Worm (Caenorhabditis elegans) whole organism, L1 larva: ENCODE measurements around the gene lec-1.

Experiments
- C16A3.4 ChIP-seq: fragments of 150-350 bp; optimal IDR thresholded peaks from 2 replicates; lab custom pipeline; 2014; ENCODE audit warnings: missing biosample characterization, missing genetic modification characterization
- C34B4.2 ChIP-seq: sonication (generic microtip); optimal IDR thresholded peaks from 2 replicates; lab custom pipeline; 2017; ENCODE audit warnings: mild to moderate bottlenecking, missing genetic modification characterization, missing compliant biosample characterization
- Y116A8C.19 ChIP-seq: sonication (generic microtip); optimal IDR thresholded peaks from 2 replicates; lab custom pipeline; 2016; ENCODE audit warnings: missing compliant biosample characterization, missing genetic modification characterization, borderline replicate concordance
- aly-2 ChIP-seq: fragments of 150-350 bp; optimal IDR thresholded peaks from 2 replicates; lab custom pipeline; 2014; ENCODE audit warnings: missing biosample characterization, missing genetic modification characterization
- ama-1 ChIP-seq: fragments of 150-350 bp; optimal IDR thresholded peaks from 2 replicates; lab custom pipeline; 2014
- blmp-1 ChIP-seq: fragments of 150-350 bp; optimal IDR thresholded peaks from 2 replicates; lab custom pipeline; 2014; ENCODE audit warnings: missing biosample characterization, missing genetic modification characterization
- ceh-63 ChIP-seq: fragments of 200-800 bp; sonication (Bioruptor generic); optimal IDR thresholded peaks from 2 replicates; lab custom pipeline; 2018; ENCODE audit warnings: mild to moderate bottlenecking, missing genetic modification characterization, missing compliant biosample characterization
- ceh-82 ChIP-seq, 3 experiments: fragments of 150-350 bp in 1 of 3; sonication (generic microtip) in 2 of 3; optimal IDR thresholded peaks; 2 replicates each; lab custom pipeline; 2014 to 2017; ENCODE audit warnings: missing biosample characterization in 3 of 3, missing genetic modification characterization in 3 of 3
- ces-1 ChIP-seq: fragments of 150-350 bp; optimal IDR thresholded peaks from 2 replicates; lab custom pipeline; 2014; ENCODE audit warnings: missing biosample characterization, missing genetic modification reagents, missing genetic modification characterization
- dpl-1 ChIP-seq, 3 experiments: fragments of 150-350 bp in 2 of 3; sonication (generic microtip) in 1 of 3; optimal IDR thresholded peaks; 2 replicates each; lab custom pipeline; 2014 to 2017; ENCODE audit warnings: missing biosample characterization in 3 of 3, missing genetic modification characterization in 3 of 3, missing genetic modification reagents in 3 of 3
- dsc-1 ChIP-seq: sonication (generic microtip); optimal IDR thresholded peaks from 2 replicates; lab custom pipeline; 2016; ENCODE audit warnings: mild to moderate bottlenecking, missing genetic modification characterization, missing compliant biosample characterization
- efl-1 ChIP-seq, 4 experiments: fragments of 150-350 bp; optimal IDR thresholded peaks in 3 of 4; peaks in 1 of 4; 1 replicate in 1 of 4; 2 replicates in 3 of 4; lab custom pipeline; 2014; ENCODE audit warnings: missing biosample characterization in 2 of 4, missing genetic modification characterization in 2 of 4, missing genetic modification reagents in 2 of 4
- egl-13 ChIP-seq: sonication (generic microtip); optimal IDR thresholded peaks from 2 replicates; lab custom pipeline; 2016; ENCODE audit warnings: missing genotype, missing genetic modification reagents, missing genetic modification characterization, missing compliant biosample characterization
- egl-27 ChIP-seq, 2 experiments: fragments of 150-350 bp in 1 of 2; sonication (generic microtip); optimal IDR thresholded peaks; 3 replicates each; lab custom pipeline; 2017 to 2018; ENCODE audit warnings: missing biosample characterization in 2 of 2, missing genetic modification characterization in 2 of 2, missing genetic modification reagents in 2 of 2
- elt-2 ChIP-seq: sonication (generic microtip); optimal IDR thresholded peaks from 2 replicates; lab custom pipeline; 2016; ENCODE audit warnings: missing genetic modification characterization, mild to moderate bottlenecking, inconsistent platforms, missing compliant biosample characterization, missing genetic modification reagents
- elt-3 ChIP-seq, 6 experiments: fragments of 150-350 bp in 1 of 6; sonication (generic microtip); optimal IDR thresholded peaks; 2 replicates each; lab custom pipeline; 2017 to 2018; ENCODE audit warnings: missing biosample characterization in 6 of 6, missing genetic modification characterization in 6 of 6, inconsistent platforms in 1 of 6
- fkh-10 ChIP-seq: sonication (generic microtip); optimal IDR thresholded peaks from 2 replicates; lab custom pipeline; 2017; ENCODE audit warnings: missing biosample characterization, missing genetic modification reagents, missing genetic modification characterization
- fkh-8 ChIP-seq: sonication (generic microtip); optimal IDR thresholded peaks from 2 replicates; lab custom pipeline; 2016; ENCODE audit warnings: mild to moderate bottlenecking, missing genetic modification characterization, missing compliant biosample characterization
- irx-1 ChIP-seq: sonication (generic microtip); optimal IDR thresholded peaks from 2 replicates; lab custom pipeline; 2016; ENCODE audit warnings: missing genetic modification characterization, missing compliant biosample characterization
- lin-14 ChIP-seq: fragments of 200-800 bp; sonication (Bioruptor generic); optimal IDR thresholded peaks from 2 replicates; lab custom pipeline; 2018; ENCODE audit warnings: mild to moderate bottlenecking, missing genetic modification characterization, moderate library complexity, missing compliant biosample characterization
- lin-15B ChIP-seq: fragments of 150-350 bp; sonication (generic microtip); optimal IDR thresholded peaks from 3 replicates; lab custom pipeline; 2014; ENCODE audit warnings: missing biosample characterization, missing genetic modification characterization
- lir-3 ChIP-seq: sonication (generic microtip); optimal IDR thresholded peaks from 2 replicates; lab custom pipeline; 2016; ENCODE audit warnings: mild to moderate bottlenecking, missing genetic modification characterization, moderate library complexity, missing compliant biosample characterization; ENCODE audit not compliant: poor library complexity
- lsy-2 ChIP-seq, 2 experiments: fragments of 150-350 bp; optimal IDR thresholded peaks; 2 replicates each; lab custom pipeline; 2014; ENCODE audit warnings: missing biosample characterization in 2 of 2, missing genetic modification characterization in 2 of 2
- mab-9 ChIP-seq: fragments of 200-800 bp; sonication (Bioruptor generic); IDR thresholded peaks from 2 replicates; pipeline ENCODE4 v1.3.6; 2022; ENCODE audit warnings: missing genetic modification reagents, missing genetic modification characterization, missing compliant biosample characterization
- mdl-1 ChIP-seq, 2 experiments: fragments of 150-350 bp; optimal IDR thresholded peaks; 2 replicates each; lab custom pipeline; 2014 to 2017; ENCODE audit warnings: missing biosample characterization in 2 of 2, missing genetic modification characterization in 2 of 2, inconsistent platforms in 1 of 2
- mep-1 ChIP-seq: fragments of 150-350 bp; optimal IDR thresholded peaks from 2 replicates; lab custom pipeline; 2014; ENCODE audit warnings: missing biosample characterization, missing genetic modification characterization
- nhr-11 ChIP-seq: fragments of 150-350 bp; optimal IDR thresholded peaks from 2 replicates; lab custom pipeline; 2014; ENCODE audit warnings: missing biosample characterization, missing genetic modification characterization
- nhr-19 ChIP-seq: fragments of 200-800 bp; sonication (Bioruptor generic); conservative IDR thresholded peaks from 2 replicates; pipeline ENCODE4 v1.3.6; 2022; ENCODE audit warnings: missing genetic modification characterization, missing compliant biosample characterization
- nhr-20 ChIP-seq: sonication (generic microtip); optimal IDR thresholded peaks from 2 replicates; lab custom pipeline; 2016; ENCODE audit warnings: mild to moderate bottlenecking, missing genetic modification characterization, missing compliant biosample characterization
- nhr-77 ChIP-seq: fragments of 150-350 bp; optimal IDR thresholded peaks from 2 replicates; lab custom pipeline; 2014; ENCODE audit warnings: missing biosample characterization, missing genetic modification characterization
- nhr-85 ChIP-seq: sonication (generic microtip); peaks from one replicate; lab custom pipeline; 2016; ENCODE audit warnings: missing genetic modification characterization, inconsistent platforms, missing compliant biosample characterization
- nhr-90 ChIP-seq: sonication (generic microtip); optimal IDR thresholded peaks from 2 replicates; lab custom pipeline; 2016; ENCODE audit warnings: mild to moderate bottlenecking, missing genetic modification characterization, missing compliant biosample characterization; ENCODE audit not compliant: poor library complexity
- pax-3 ChIP-seq: fragments of 200-800 bp; sonication (Bioruptor generic); optimal IDR thresholded peaks from 2 replicates; lab custom pipeline; 2018; ENCODE audit warnings: mild to moderate bottlenecking, missing genetic modification characterization, moderate library complexity, missing compliant biosample characterization
- pqm-1 ChIP-seq: sonication (generic microtip); optimal IDR thresholded peaks from 3 replicates; lab custom pipeline; 2017; ENCODE audit warnings: missing biosample characterization, missing genetic modification characterization
- skn-1 ChIP-seq: fragments of 150-350 bp; optimal IDR thresholded peaks from 2 replicates; lab custom pipeline; 2014; ENCODE audit warnings: missing biosample characterization, missing genetic modification characterization
- snu-23 ChIP-seq: sonication (generic microtip); optimal IDR thresholded peaks from 2 replicates; lab custom pipeline; 2016; ENCODE audit warnings: missing genetic modification characterization, missing compliant biosample characterization
- sox-4 ChIP-seq: sonication (generic microtip); optimal IDR thresholded peaks from 2 replicates; lab custom pipeline; 2016; ENCODE audit warnings: missing genetic modification characterization, missing compliant biosample characterization
- sup-37 ChIP-seq: fragments of 200-800 bp; sonication (Bioruptor generic); optimal IDR thresholded peaks from 2 replicates; lab custom pipeline; 2018; ENCODE audit warnings: mild to moderate bottlenecking, missing genetic modification characterization, missing compliant biosample characterization
- swsn-7 ChIP-seq: sonication (generic microtip); optimal IDR thresholded peaks from 2 replicates; lab custom pipeline; 2016; ENCODE audit warnings: missing genetic modification characterization, missing compliant biosample characterization
- tbx-2 ChIP-seq: sonication (generic microtip); optimal IDR thresholded peaks from 2 replicates; lab custom pipeline; 2016; ENCODE audit warnings: missing genetic modification characterization, missing compliant biosample characterization
- unc-130 ChIP-seq: fragments of 150-350 bp; optimal IDR thresholded peaks from 2 replicates; lab custom pipeline; 2017; ENCODE audit warnings: missing biosample characterization, missing genetic modification characterization, inconsistent platforms
- unc-30 ChIP-seq: sonication (generic microtip); optimal IDR thresholded peaks from 2 replicates; lab custom pipeline; 2017; ENCODE audit warnings: missing biosample characterization, missing genetic modification characterization
- unc-98 ChIP-seq: fragments of 200-800 bp; sonication (Bioruptor generic); IDR thresholded peaks from 2 replicates; pipeline ENCODE4 v1.3.6; 2022; ENCODE audit warnings: missing genetic modification characterization, missing compliant biosample characterization
- xbp-1 ChIP-seq: sonication (generic microtip); optimal IDR thresholded peaks from 2 replicates; lab custom pipeline; 2016; ENCODE audit warnings: missing genetic modification characterization, missing compliant biosample characterization
- zip-4 ChIP-seq: fragments of 200-800 bp; sonication (Bioruptor generic); optimal IDR thresholded peaks from 2 replicates; lab custom pipeline; 2018; ENCODE audit warnings: mild to moderate bottlenecking, missing genetic modification characterization, moderate library complexity, missing compliant biosample characterization

lec-1 gene

DNA sequence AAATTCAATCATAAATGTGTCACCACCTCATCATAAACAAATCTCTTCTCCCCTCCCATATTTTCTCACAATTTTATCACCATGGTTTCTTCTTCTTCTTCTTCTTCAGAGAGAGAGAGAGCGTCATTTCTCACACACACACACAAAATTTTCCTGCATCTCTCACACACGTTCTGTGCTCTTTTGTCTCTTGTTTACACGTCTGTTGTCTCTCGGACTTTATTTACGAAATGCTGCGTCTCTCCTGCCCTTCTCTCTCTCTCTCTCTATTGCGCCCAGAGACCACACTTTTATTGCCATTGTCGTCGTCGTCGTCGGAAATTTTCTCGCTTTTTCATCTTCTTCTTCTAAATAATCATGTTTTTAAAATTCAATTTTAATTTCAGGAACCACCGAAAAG is at the start of gene lec-1 (continued):
- TF ChIP-seq swsn-7 (tag; lab: Kevin White, UChicago) (peak; percentile 48), ces-1 (GFP tag; lab: Kevin White, UChicago) (no peak), nhr-11 (tag; lab: Kevin White, UChicago) (no peak), unc-130 (no peak), mdl-1 (tag; optimal IDR thresholded peaks at IDR 0.05; lab: Kevin White, UChicago) (peak in 1 of 2 experiments; percentile 18), pqm-1 (no peak), lin-15B (tag; lab: Kevin White, UChicago) (no peak), ceh-82 (tag; optimal IDR thresholded peaks at IDR 0.05; lab: Kevin White, UChicago) (peak in 2 of 3 experiments; percentile 9 to 69), zip-4 (GFP tag; lab: Kevin White, UChicago) (no peak), skn-1 (tag; lab: Kevin White, UChicago) (peak; percentile 12), sox-4 (no peak), lsy-2 (tag; optimal IDR thresholded peaks at IDR 0.05; lab: Kevin White, UChicago) (peak; percentile 16 to 73), egl-13 (tag; lab: Kevin White, UChicago) (no peak), dsc-1 (tag; lab: Kevin White, UChicago) (peak; percentile 58), lin-14 (GFP tag; lab: Kevin White, UChicago) (peak; percentile 90), Y116A8C.19 (tag; lab: Kevin White, UChicago) (no peak), unc-98 (no peak), nhr-85 (tag; lab: Kevin White, UChicago) (peak; percentile 80), irx-1 (tag; lab: Kevin White, UChicago) (peak; percentile 14), ceh-63 (GFP tag; lab: Kevin White, UChicago) (no peak), snu-23 (GFP tag; lab: Kevin White, UChicago) (peak; percentile 71), egl-27 (tag; optimal IDR thresholded peaks at IDR 0.05; lab: Kevin White, UChicago) (no peak), sup-37 (GFP tag; lab: Kevin White, UChicago) (no peak), fkh-8 (tag; lab: Kevin White, UChicago) (peak; percentile 50), unc-30 (tag; lab: Kevin White, UChicago) (no peak), lir-3 (tag; lab: Kevin White, UChicago) (peak; percentile 7), xbp-1 (tag; lab: Kevin White, UChicago) (no peak), mab-9 (GFP tag; lab: Robert Waterston, UW) (no peak), C34B4.2 (no peak), ama-1 (lab: Kevin White, UChicago) (no peak), C16A3.4 (tag; lab: Kevin White, UChicago) (peak; percentile 11)

DNA sequence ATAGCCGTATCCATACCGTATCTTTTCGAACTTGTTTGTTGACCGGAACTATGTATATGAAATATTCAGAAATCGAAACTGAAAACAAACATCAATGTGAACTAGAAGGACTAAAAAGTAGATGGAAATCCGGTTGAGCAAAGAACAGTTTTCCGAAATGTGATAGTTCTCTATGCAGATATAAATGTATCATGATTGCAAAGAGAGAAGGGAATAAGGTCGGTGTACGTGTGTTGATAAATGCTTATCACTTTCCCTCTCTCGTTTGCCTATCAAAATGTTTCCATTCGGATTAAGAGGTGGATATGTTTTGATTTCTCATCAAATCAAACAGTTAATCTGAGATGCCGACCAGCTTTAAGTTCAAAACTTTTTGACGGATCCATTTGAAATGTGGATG is 47.1 kb upstream of the lec-1 start:
- TF ChIP-seq nhr-20 (tag; lab: Kevin White, UChicago) = peak; percentile 11
- peak; percentile 90 for TF ChIP-seq blmp-1 (tag; lab: Kevin White, UChicago)
- TF ChIP-seq mab-9 (GFP tag; lab: Robert Waterston, UW) = no peak
- TF ChIP-seq nhr-85 (tag; lab: Kevin White, UChicago) = peak; percentile 62
- peak in 2 of 6 experiments; percentile 7 to 88 for TF ChIP-seq elt-3 (tag; optimal IDR thresholded peaks at IDR 0.05; lab: Kevin White, UChicago)
- peak in 1 of 2 experiments; percentile 19 for TF ChIP-seq lsy-2 (tag; optimal IDR thresholded peaks at IDR 0.05; lab: Kevin White, UChicago)
- TF ChIP-seq pax-3 (tag; lab: Kevin White, UChicago) = no peak

DNA sequence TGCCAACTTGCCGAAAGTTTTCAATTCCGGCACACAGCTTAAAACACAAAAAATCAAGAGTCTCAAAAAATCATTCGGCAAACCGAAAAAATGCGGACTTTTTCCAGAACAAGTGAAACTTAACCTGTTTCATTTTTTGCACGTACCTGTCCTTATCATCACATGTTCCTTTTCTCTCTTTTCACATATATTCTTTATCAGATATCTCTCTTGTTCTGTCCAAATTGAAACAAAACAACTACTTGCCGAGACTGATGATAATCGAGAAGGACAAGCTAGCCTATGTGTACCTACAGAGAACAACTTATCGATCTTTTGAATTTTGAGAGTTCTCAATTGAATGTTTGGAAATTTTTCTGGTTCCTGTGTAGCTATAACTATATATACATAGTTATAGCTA is 45.4 kb upstream of the lec-1 start:
- TF ChIP-seq nhr-85 (tag; lab: Kevin White, UChicago) (peak; percentile 6), elt-3 (tag; optimal IDR thresholded peaks at IDR 0.05; lab: Kevin White, UChicago) (peak in 2 of 6 experiments; percentile 78 to 91), unc-98 (no peak), nhr-19 (0 out of 2 replicates have a peak, but pooled peaks have one; percentile 18), nhr-20 (tag; lab: Kevin White, UChicago) (peak; percentile 12), dpl-1 (GFP tag; optimal IDR thresholded peaks at IDR 0.05; lab: Kevin White, UChicago) (peak in 1 of 3 experiments; percentile 4), tbx-2 (tag; lab: Kevin White, UChicago) (peak; percentile 8), nhr-90 (no peak), nhr-77 (tag; lab: Kevin White, UChicago) (no peak), snu-23 (GFP tag; lab: Kevin White, UChicago) (peak; percentile 18), lsy-2 (tag; optimal IDR thresholded peaks at IDR 0.05; lab: Kevin White, UChicago) (peak in 1 of 2 experiments; percentile 10), mep-1 (tag; lab: Kevin White, UChicago) (no peak), blmp-1 (tag; lab: Kevin White, UChicago) (peak; percentile 88), aly-2 (no peak), fkh-10 (no peak), efl-1 (optimal IDR thresholded peaks at IDR 0.05; lab: Kevin White, UChicago) (no peak), efl-1 (GFP tag; optimal IDR thresholded peaks at IDR 0.05 in 1 of 2; lab: Kevin White, UChicago) (peak in 1 of 2 experiments; percentile 43), elt-2 (tag; lab: Kevin White, UChicago) (no peak)
